Worm (Caenorhabditis elegans) whole organism, midembryonic: ENCODE measurements around the gene rpl-15.

Source experiments
- flt-1 ChIP-seq: fragments of 200-800 bp; sonication (Bioruptor generic); IDR thresholded peaks from 2 replicates; pipeline ENCODE4 v1.3.6; 2022; ENCODE audit warnings: missing genetic modification characterization, missing compliant biosample characterization
- klf-2 ChIP-seq: fragments of 200-800 bp; sonication (Bioruptor generic); conservative IDR thresholded peaks from 2 replicates; pipeline ENCODE4 v1.3.6; 2022; ENCODE audit warnings: missing genetic modification reagents, missing genetic modification characterization, missing compliant biosample characterization
- ref-1 ChIP-seq: fragments of 200-800 bp; sonication (Bioruptor generic); conservative IDR thresholded peaks from 2 replicates; pipeline ENCODE4 v1.3.6; 2022; ENCODE audit warnings: missing genetic modification reagents, missing genetic modification characterization, missing compliant biosample characterization
- tab-1 ChIP-seq: fragments of 200-800 bp; sonication (Bioruptor generic); IDR thresholded peaks from 2 replicates; pipeline ENCODE4 v1.3.6; 2022; ENCODE audit warnings: missing genetic modification characterization, missing compliant biosample characterization
- ztf-23 ChIP-seq: fragments of 200-800 bp; sonication (Bioruptor generic); IDR thresholded peaks from 2 replicates; pipeline ENCODE4 v1.3.6; 2022; ENCODE audit warnings: missing genetic modification reagents, missing genetic modification characterization, missing compliant biosample characterization
- ztf-29 ChIP-seq: fragments of 200-800 bp; sonication (Bioruptor generic); IDR thresholded peaks from 2 replicates; pipeline ENCODE4 v1.3.6; 2022; ENCODE audit warnings: missing genetic modification reagents, missing genetic modification characterization, missing compliant biosample characterization

DNA sequence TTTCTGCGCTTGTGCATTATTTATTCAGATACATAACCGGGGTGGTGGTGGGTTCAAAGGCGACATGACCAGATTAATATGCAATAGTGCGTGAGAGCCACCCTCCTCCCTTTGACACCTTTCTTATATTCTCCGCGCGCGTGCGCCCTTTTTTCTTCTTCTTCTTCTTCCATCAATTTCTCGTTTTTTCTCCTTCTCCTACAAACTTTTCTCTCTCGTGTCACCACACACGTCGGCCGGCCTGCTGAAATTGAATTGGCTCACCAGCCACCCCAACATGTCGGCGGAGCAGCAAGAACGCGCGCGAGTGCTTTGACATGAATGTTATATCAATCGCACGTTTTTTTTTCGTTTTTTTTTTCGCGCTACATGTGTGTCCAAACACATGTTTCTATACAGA, 5.2 kb upstream of the rpl-15 start:
- TF ChIP-seq flt-1 (GFP tag; lab: Robert Waterston, UW) (no peak), tab-1 (GFP tag; lab: Robert Waterston, UW) (no peak), klf-2 (no peak), ref-1 (GFP tag; lab: Robert Waterston, UW) (no peak), ztf-29 (GFP tag; lab: Robert Waterston, UW) (no peak), ztf-23 (GFP tag; lab: Robert Waterston, UW) (no peak)
